Worm (Caenorhabditis elegans) whole organism, young adult: ENCODE results near the gene col-95.

Source experiments
- B0019.2 ChIP-seq: fragments of 200-800 bp; sonication (Bioruptor generic); conservative IDR thresholded peaks from 2 replicates; pipeline ENCODE4 v1.3.6; 2022; ENCODE audit warnings: missing genetic modification reagents, missing genetic modification characterization, missing compliant biosample characterization
- B0035.1 ChIP-seq: sonication (generic microtip); optimal IDR thresholded peaks from 2 replicates; lab custom pipeline; 2016; ENCODE audit warnings: missing genetic modification characterization, mild to moderate bottlenecking, missing compliant biosample characterization, missing genotype, missing genetic modification reagents
- C06A6.2 ChIP-seq: fragments of 200-800 bp; sonication (Bioruptor generic); conservative IDR thresholded peaks from 2 replicates; pipeline ENCODE4 v1.3.6; 2022; ENCODE audit warnings: missing genetic modification characterization, missing compliant biosample characterization
- C17E4.6 ChIP-seq: fragments of 200-800 bp; sonication (Bioruptor generic); IDR thresholded peaks from 2 replicates; pipeline ENCODE4 v1.3.6; 2022; ENCODE audit warnings: missing genetic modification reagents, missing genetic modification characterization, missing compliant biosample characterization
- F23B12.7 ChIP-seq: sonication (generic microtip); optimal IDR thresholded peaks from 2 replicates; lab custom pipeline; 2017; ENCODE audit warnings: missing genetic modification characterization, mild to moderate bottlenecking, missing compliant biosample characterization, antibody characterized with exemption, moderate library complexity; ENCODE audit not compliant: insufficient read depth
- F37B4.10 ChIP-seq: fragments of 200-800 bp; sonication (Bioruptor generic); IDR thresholded peaks from 2 replicates; pipeline ENCODE4 v1.3.6; 2022; ENCODE audit warnings: missing genetic modification characterization, missing compliant biosample characterization
- F39B2.1 ChIP-seq: fragments of 200-800 bp; sonication (Bioruptor generic); IDR thresholded peaks from 2 replicates; pipeline ENCODE4 v1.3.6; 2022; ENCODE audit warnings: missing genetic modification reagents, missing genetic modification characterization, missing compliant biosample characterization
- F49E8.2 ChIP-seq: sonication (generic microtip); optimal IDR thresholded peaks from 3 replicates; lab custom pipeline; 2017; ENCODE audit warnings: missing genetic modification characterization, mild to moderate bottlenecking, missing compliant biosample characterization, antibody characterized with exemption, moderate library complexity; ENCODE audit not compliant: insufficient read depth
- F57C9.4 ChIP-seq: sonication (generic microtip); optimal IDR thresholded peaks from 2 replicates; lab custom pipeline; 2017; ENCODE audit warnings: mild to moderate bottlenecking, missing genetic modification characterization, missing compliant biosample characterization
- T07F8.4 ChIP-seq: sonication (generic microtip); optimal IDR thresholded peaks from 2 replicates; lab custom pipeline; 2016; ENCODE audit warnings: mild to moderate bottlenecking, missing genetic modification characterization, moderate library complexity, missing compliant biosample characterization
- T26A5.8 ChIP-seq: sonication (generic microtip); optimal IDR thresholded peaks from 2 replicates; lab custom pipeline; 2016; ENCODE audit warnings: missing genetic modification characterization, missing compliant biosample characterization
- ZK185.1 ChIP-seq: sonication (generic microtip); optimal IDR thresholded peaks from 2 replicates; lab custom pipeline; 2016; ENCODE audit warnings: mild to moderate bottlenecking, missing genetic modification characterization, missing compliant biosample characterization; ENCODE audit not compliant: poor library complexity, severe bottlenecking
- akir-1 ChIP-seq: fragments of 200-800 bp; sonication (Bioruptor generic); optimal IDR thresholded peaks from 2 replicates; lab custom pipeline; 2018; ENCODE audit warnings: mild to moderate bottlenecking, missing genetic modification characterization, moderate library complexity, missing compliant biosample characterization
- ama-1 ChIP-seq, 3 experiments: fragments of 150-350 bp in 1 of 3; sonication (generic microtip) in 2 of 3; optimal IDR thresholded peaks; 2 replicates each; lab custom pipeline; 2014 to 2018; ENCODE audit warnings: missing biosample characterization in 2 of 3, missing genetic modification characterization in 2 of 3, missing genetic modification reagents in 2 of 3
- aptf-2 ChIP-seq: fragments of 200-800 bp; sonication (Bioruptor generic); conservative IDR thresholded peaks from 2 replicates; pipeline ENCODE4 v1.3.6; 2022; ENCODE audit warnings: missing genetic modification reagents, missing genetic modification characterization, missing compliant biosample characterization
- aptf-3 ChIP-seq: fragments of 200-800 bp; sonication (Bioruptor generic); IDR thresholded peaks from 2 replicates; pipeline ENCODE4 v1.3.6; 2022; ENCODE audit warnings: missing genetic modification characterization, missing compliant biosample characterization
- ceh-27 ChIP-seq: fragments of 200-800 bp; sonication (Bioruptor generic); optimal IDR thresholded peaks from 2 replicates; lab custom pipeline; 2018; ENCODE audit warnings: mild to moderate bottlenecking, missing genetic modification characterization, moderate library complexity, missing compliant biosample characterization
- ceh-79 ChIP-seq: sonication (generic microtip); optimal IDR thresholded peaks from 2 replicates; lab custom pipeline; 2017; ENCODE audit warnings: mild to moderate bottlenecking, missing genetic modification characterization, missing compliant biosample characterization
- ceh-91 ChIP-seq: fragments of 200-800 bp; sonication (Bioruptor generic); IDR thresholded peaks from 2 replicates; pipeline ENCODE4 v1.3.6; 2022; ENCODE audit warnings: missing genetic modification reagents, missing genetic modification characterization, missing compliant biosample characterization
- dpl-1 ChIP-seq: fragments of 150-350 bp; optimal IDR thresholded peaks from 2 replicates; lab custom pipeline; 2014; ENCODE audit warnings: missing biosample characterization, missing genetic modification reagents, missing genetic modification characterization
- egl-18 ChIP-seq: fragments of 200-800 bp; sonication (Bioruptor generic); IDR thresholded peaks from 2 replicates; pipeline ENCODE4 v1.3.6; 2022; ENCODE audit warnings: missing genetic modification reagents, missing genetic modification characterization, missing compliant biosample characterization
- ets-4 ChIP-seq: fragments of 200-800 bp; sonication (Bioruptor generic); optimal IDR thresholded peaks from 2 replicates; lab custom pipeline; 2018; ENCODE audit warnings: mild to moderate bottlenecking, missing genetic modification characterization, missing compliant biosample characterization
- gei-17 ChIP-seq: fragments of 200-800 bp; sonication (Bioruptor generic); optimal IDR thresholded peaks from 2 replicates; lab custom pipeline; 2018; ENCODE audit warnings: mild to moderate bottlenecking, missing genetic modification characterization, missing compliant biosample characterization
- hlh-26 ChIP-seq: fragments of 200-800 bp; sonication (Bioruptor generic); conservative IDR thresholded peaks from 2 replicates; pipeline ENCODE4 v1.3.6; 2022; ENCODE audit warnings: missing genetic modification reagents, missing genetic modification characterization, missing compliant biosample characterization
- hmg-1.2 ChIP-seq: fragments of 200-800 bp; sonication (Bioruptor generic); IDR thresholded peaks from 2 replicates; pipeline ENCODE4 v1.3.6; 2022; ENCODE audit warnings: missing genetic modification reagents, missing genetic modification characterization, missing compliant biosample characterization
- let-526 ChIP-seq: fragments of 200-800 bp; sonication (Bioruptor generic); IDR thresholded peaks from 2 replicates; pipeline ENCODE4 v1.3.6; 2022; ENCODE audit warnings: missing genetic modification reagents, missing genetic modification characterization, missing compliant biosample characterization
- mxl-1 ChIP-seq: sonication (generic microtip); optimal IDR thresholded peaks from 2 replicates; lab custom pipeline; 2016; ENCODE audit warnings: missing genetic modification characterization, missing compliant biosample characterization
- nfya-2 ChIP-seq: fragments of 200-800 bp; sonication (Bioruptor generic); IDR thresholded peaks from 2 replicates; pipeline ENCODE4 v1.3.6; 2022; ENCODE audit warnings: missing genetic modification reagents, missing genetic modification characterization, missing compliant biosample characterization
- nfyb-1 ChIP-seq: fragments of 200-800 bp; sonication (Bioruptor generic); IDR thresholded peaks from 2 replicates; pipeline ENCODE4 v1.3.6; 2022; ENCODE audit warnings: missing genetic modification reagents, missing genetic modification characterization, missing compliant biosample characterization
- nhr-120 ChIP-seq: fragments of 200-800 bp; sonication (Bioruptor generic); IDR thresholded peaks from 2 replicates; pipeline ENCODE4 v1.3.6; 2022; ENCODE audit warnings: missing genetic modification characterization, missing compliant biosample characterization
- nhr-179 ChIP-seq: sonication (generic microtip); optimal IDR thresholded peaks from 2 replicates; lab custom pipeline; 2016; ENCODE audit warnings: mild to moderate bottlenecking, missing genetic modification characterization, missing compliant biosample characterization
- nhr-80 ChIP-seq: sonication (generic microtip); optimal IDR thresholded peaks from 2 replicates; lab custom pipeline; 2016; ENCODE audit warnings: missing genetic modification characterization, missing compliant biosample characterization
- nhr-90 ChIP-seq: sonication (generic microtip); optimal IDR thresholded peaks from 2 replicates; lab custom pipeline; 2016; ENCODE audit warnings: missing genotype, mild to moderate bottlenecking, missing genetic modification characterization, missing compliant biosample characterization
- rec-8 ChIP-seq, 2 experiments: sonication (generic microtip); optimal IDR thresholded peaks; 2 replicates each; lab custom pipeline; 2016; ENCODE audit warnings: mild to moderate bottlenecking in 2 of 2, missing genetic modification characterization in 2 of 2, missing genetic modification reagents in 2 of 2, missing genotype in 2 of 2, missing biosample characterization in 1 of 2, missing compliant biosample characterization in 1 of 2, moderate library complexity in 1 of 2
- repo-1 ChIP-seq: sonication (generic microtip); optimal IDR thresholded peaks from 2 replicates; lab custom pipeline; 2017; ENCODE audit warnings: mild to moderate bottlenecking, missing genetic modification characterization, missing compliant biosample characterization
- xnd-1 ChIP-seq: sonication (generic microtip); optimal IDR thresholded peaks from 2 replicates; lab custom pipeline; 2016; ENCODE audit warnings: missing genotype, missing genetic modification reagents, missing genetic modification characterization, missing compliant biosample characterization
- zfh-2 ChIP-seq: fragments of 200-800 bp; sonication (Bioruptor generic); conservative IDR thresholded peaks from 2 replicates; pipeline ENCODE4 v1.3.6; 2022; ENCODE audit warnings: missing genetic modification reagents, missing genetic modification characterization, missing compliant biosample characterization
- zim-3 ChIP-seq: sonication (generic microtip); optimal IDR thresholded peaks from 2 replicates; lab custom pipeline; 2017; ENCODE audit warnings: mild to moderate bottlenecking, missing genetic modification characterization, moderate library complexity, missing compliant biosample characterization
- ztf-25 ChIP-seq: fragments of 200-800 bp; sonication (Bioruptor generic); IDR thresholded peaks from 2 replicates; pipeline ENCODE4 v1.3.6; 2022; ENCODE audit warnings: missing genetic modification reagents, missing genetic modification characterization, missing compliant biosample characterization
- ztf-3 ChIP-seq: fragments of 200-800 bp; sonication (Bioruptor generic); optimal IDR thresholded peaks from 2 replicates; lab custom pipeline; 2018; ENCODE audit warnings: mild to moderate bottlenecking, missing genetic modification characterization, missing compliant biosample characterization

Gene col-95

DNA sequence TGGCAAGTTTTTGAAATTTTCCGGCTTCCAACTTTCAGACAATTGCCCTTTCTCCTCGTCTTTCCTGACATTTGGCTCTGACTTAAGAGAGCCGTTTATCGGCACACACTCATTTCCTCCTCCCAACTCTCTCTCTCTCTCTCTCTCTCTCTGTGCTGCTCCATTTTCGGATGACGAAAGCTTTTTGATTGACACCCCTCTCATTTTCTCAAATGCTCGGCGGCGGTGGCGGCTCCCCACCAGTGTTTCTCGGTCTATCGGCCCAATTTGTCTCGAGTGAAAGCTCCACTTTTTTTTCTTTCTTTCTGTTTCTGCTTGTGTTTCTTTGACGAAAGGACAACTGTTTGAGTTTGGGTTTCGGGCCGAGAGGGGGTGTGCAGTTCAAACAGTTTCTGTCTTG, 44.0 kb upstream of the col-95 start (continued):
- no peak for TF ChIP-seq ceh-91 (GFP tag; lab: Robert Waterston, UW)
- no peak for TF ChIP-seq nfya-2 (GFP tag; lab: Robert Waterston, UW)
- TF ChIP-seq repo-1: no peak
- no peak for TF ChIP-seq let-526 (GFP tag; lab: Robert Waterston, UW)
- no peak for TF ChIP-seq ZK185.1 (tag; lab: Kevin White, UChicago)
- TF ChIP-seq B0019.2: no peak
- TF ChIP-seq nhr-80 (tag; lab: Kevin White, UChicago): peak; percentile 61

DNA sequence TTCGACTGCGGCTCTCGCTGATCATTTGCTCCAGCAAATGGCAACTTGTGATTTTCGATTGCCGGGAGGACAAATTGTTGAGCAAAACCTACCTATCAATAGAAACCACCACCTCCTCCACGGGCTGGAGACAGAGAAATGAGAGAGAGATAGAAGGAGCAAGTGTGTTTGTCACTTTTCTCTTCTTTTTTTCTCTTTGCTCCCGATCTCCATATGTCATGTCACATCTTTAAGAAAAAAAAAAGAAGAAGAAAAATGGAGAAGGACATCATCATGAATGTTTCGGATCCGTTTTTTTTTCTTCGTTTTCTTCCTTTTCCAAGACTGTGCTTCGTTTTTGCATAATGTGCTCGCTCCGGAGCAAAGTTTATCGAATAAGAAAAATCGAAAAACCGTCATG, 43.1 kb upstream of the col-95 start:
- peak; percentile 7 for TF ChIP-seq nhr-80 (tag; lab: Kevin White, UChicago)
- TF ChIP-seq nhr-179 (tag; lab: Kevin White, UChicago): no peak
- 0 out of 2 replicates have a peak, but pooled peaks have one; percentile 8 for TF ChIP-seq zfh-2 (GFP tag; lab: Robert Waterston, UW)
- TF ChIP-seq F23B12.7 (tag; lab: Kevin White, UChicago): no peak

DNA sequence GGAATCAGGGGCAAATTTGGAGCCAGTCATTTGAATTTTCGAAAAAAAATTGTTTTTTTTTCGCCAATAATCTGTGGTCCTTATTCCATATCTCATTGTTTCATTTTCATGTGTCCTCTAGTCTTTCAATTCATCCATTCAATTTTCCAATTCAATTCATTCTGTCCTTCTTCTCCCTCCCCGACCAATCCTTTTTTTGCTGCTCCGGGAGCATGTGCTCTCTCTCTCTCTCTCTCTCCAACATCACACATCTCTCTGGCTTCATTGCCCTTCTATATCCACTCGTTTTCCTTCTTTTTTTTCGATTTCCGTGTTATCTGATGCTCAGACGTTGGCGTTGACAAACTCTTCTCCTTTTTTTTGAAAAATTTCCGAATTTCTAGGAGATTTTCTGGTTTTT, 40.4 kb upstream of the col-95 start:
- TF ChIP-seq nhr-80 (tag; lab: Kevin White, UChicago): no peak
- no peak for TF ChIP-seq ceh-79 (tag; lab: Kevin White, UChicago)
- TF ChIP-seq hmg-1.2: no peak
- TF ChIP-seq hlh-26: no peak
- TF ChIP-seq rec-8 (tag; optimal IDR thresholded peaks at IDR 0.05; lab: Kevin White, UChicago): no peak
- no peak for TF ChIP-seq gei-17 (GFP tag; lab: Kevin White, UChicago)
- TF ChIP-seq C06A6.2 (GFP tag; lab: Robert Waterston, UW): no peak
- no peak for TF ChIP-seq aptf-2 (GFP tag; lab: Robert Waterston, UW)
- no peak for TF ChIP-seq ceh-27 (GFP tag; lab: Kevin White, UChicago)
- TF ChIP-seq F57C9.4: no peak
- no peak for TF ChIP-seq nhr-120 (GFP tag; lab: Robert Waterston, UW)
- no peak for TF ChIP-seq zim-3
- no peak for TF ChIP-seq ztf-25
- TF ChIP-seq nhr-90 (tag; lab: Kevin White, UChicago): no peak

DNA sequence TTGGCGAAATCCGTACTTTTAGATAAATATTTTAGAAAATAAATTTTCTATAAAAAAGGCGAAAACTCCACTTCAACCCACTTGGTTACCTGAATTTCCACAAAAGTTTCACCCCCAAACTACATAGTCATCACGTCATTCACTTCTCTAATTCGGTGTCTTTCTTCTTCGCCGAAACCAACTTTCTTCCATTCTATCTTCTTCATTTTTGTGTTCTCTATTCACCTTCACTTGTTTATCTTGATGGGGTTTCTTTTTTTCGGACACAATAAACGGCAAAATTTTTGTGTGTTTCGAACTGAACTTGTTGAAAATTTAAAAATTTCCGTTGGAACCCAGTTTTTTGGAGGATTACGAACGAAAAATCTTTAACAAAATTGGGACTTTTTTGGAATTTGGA, 37.0 kb upstream of the col-95 start:
- TF ChIP-seq aptf-3 (no peak), F37B4.10 (GFP tag; lab: Robert Waterston, UW) (no peak), ztf-3 (no peak)

DNA sequence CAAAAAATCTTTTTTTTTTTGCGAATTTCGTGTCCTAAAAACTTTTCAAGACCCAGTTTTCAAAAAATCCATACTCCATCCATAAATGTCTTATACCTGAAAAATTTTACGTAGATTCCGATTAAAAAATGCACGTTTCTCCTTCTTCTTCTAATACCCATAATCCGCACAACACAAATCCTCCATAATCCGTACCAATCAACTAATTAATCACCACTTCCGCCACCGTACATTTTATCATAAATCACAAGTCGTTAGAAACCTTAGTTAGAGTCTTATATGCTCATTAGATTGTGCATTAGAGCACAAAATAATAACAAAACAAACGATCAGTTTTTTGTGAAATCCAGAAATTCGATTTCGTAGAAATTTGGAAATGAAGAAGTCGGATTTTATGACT, 34.8 kb upstream of the col-95 start:
- no peak for TF ChIP-seq nfyb-1 (GFP tag; lab: Robert Waterston, UW)
- no peak for TF ChIP-seq zfh-2 (GFP tag; lab: Robert Waterston, UW)
- no peak for TF ChIP-seq T07F8.4
- TF ChIP-seq xnd-1 (tag; lab: Kevin White, UChicago): no peak
- no peak for TF ChIP-seq F39B2.1 (GFP tag; lab: Robert Waterston, UW)
- TF ChIP-seq egl-18: no peak
- TF ChIP-seq B0035.1 (tag; lab: Kevin White, UChicago): no peak
- TF ChIP-seq ama-1 (optimal IDR thresholded peaks at IDR 0.05; lab: Kevin White, UChicago): no peak
- TF ChIP-seq ama-1 (GFP tag; optimal IDR thresholded peaks at IDR 0.05; lab: Kevin White, UChicago): no peak
- no peak for TF ChIP-seq F49E8.2 (tag; lab: Kevin White, UChicago)
- TF ChIP-seq T26A5.8 (tag; lab: Kevin White, UChicago): no peak
- TF ChIP-seq akir-1 (GFP tag; lab: Kevin White, UChicago): no peak
- TF ChIP-seq nhr-80 (tag; lab: Kevin White, UChicago): no peak
- TF ChIP-seq mxl-1: no peak
- TF ChIP-seq aptf-2 (GFP tag; lab: Robert Waterston, UW): no peak
- TF ChIP-seq dpl-1 (GFP tag; lab: Kevin White, UChicago): no peak
- no peak for TF ChIP-seq ets-4 (GFP tag; lab: Kevin White, UChicago)
- TF ChIP-seq C06A6.2 (GFP tag; lab: Robert Waterston, UW): no peak
- TF ChIP-seq C17E4.6: no peak
